Worm (Caenorhabditis elegans) whole organism, L2 larva: ENCODE measurements around the gene K11D9.3.

Experiments used
- F13H6.1 ChIP-seq: sonication (generic microtip); optimal IDR thresholded peaks from 2 replicates; lab custom pipeline; 2016; ENCODE audit warnings: missing genetic modification characterization, missing compliant biosample characterization
- R02D3.7 ChIP-seq: fragments of 150-350 bp; optimal IDR thresholded peaks from 2 replicates; lab custom pipeline; 2014; ENCODE audit warnings: missing biosample characterization, missing genetic modification characterization
- alr-1 ChIP-seq: fragments of 150-350 bp; optimal IDR thresholded peaks from 2 replicates; lab custom pipeline; 2014; ENCODE audit warnings: missing biosample characterization, missing genetic modification characterization
- ceh-82 ChIP-seq: fragments of 150-350 bp; optimal IDR thresholded peaks from 2 replicates; lab custom pipeline; 2014; ENCODE audit warnings: missing biosample characterization, missing genetic modification characterization
- nhr-23 ChIP-seq: fragments of 150-350 bp; optimal IDR thresholded peaks from 2 replicates; lab custom pipeline; 2014; ENCODE audit warnings: missing biosample characterization, missing genetic modification reagents, missing genetic modification characterization
- nhr-237 ChIP-seq: fragments of 150-350 bp; optimal IDR thresholded peaks from 2 replicates; lab custom pipeline; 2014; ENCODE audit warnings: missing biosample characterization, missing genetic modification characterization
- nhr-25 ChIP-seq: fragments of 150-350 bp; sonication (generic microtip); optimal IDR thresholded peaks from 3 replicates; lab custom pipeline; 2014; ENCODE audit warnings: missing biosample characterization, missing genetic modification characterization
- snpc-4 ChIP-seq: fragments of 150-350 bp; optimal IDR thresholded peaks from 2 replicates; lab custom pipeline; 2014; ENCODE audit warnings: missing biosample characterization, missing genetic modification characterization
- unc-39 ChIP-seq: fragments of 150-350 bp; optimal IDR thresholded peaks from 2 replicates; lab custom pipeline; 2014; ENCODE audit warnings: missing biosample characterization, missing genetic modification characterization
- unc-62 ChIP-seq: fragments of 150-350 bp; optimal IDR thresholded peaks from 2 replicates; lab custom pipeline; 2014; ENCODE audit warnings: missing biosample characterization, missing genetic modification reagents, missing genetic modification characterization

DNA sequence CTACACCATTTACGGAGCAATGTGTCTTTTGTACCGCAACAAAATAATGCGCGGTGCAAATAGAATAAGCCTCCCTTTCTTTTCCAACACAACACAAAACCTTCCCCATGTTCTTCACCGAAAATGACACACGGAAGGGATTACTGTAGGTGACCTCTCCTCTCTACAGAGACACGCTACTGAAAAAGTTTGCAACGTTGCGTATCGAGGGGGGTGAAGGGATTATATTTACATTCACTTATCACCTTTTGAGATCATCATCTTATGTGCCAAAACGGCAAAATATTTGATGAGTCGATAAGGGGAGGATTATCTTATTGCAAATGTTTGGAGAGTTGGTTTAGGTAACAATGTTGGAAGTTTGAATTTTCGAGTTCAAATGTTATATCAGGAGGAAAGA lies 19.0 kb downstream of the K11D9.3 start:
- no peak for TF ChIP-seq unc-62 (GFP tag; lab: Kevin White, UChicago)
- TF ChIP-seq ceh-82 (tag; lab: Kevin White, UChicago) = no peak
- no peak for TF ChIP-seq unc-39 (tag; lab: Kevin White, UChicago)
- no peak for TF ChIP-seq nhr-23 (tag; lab: Kevin White, UChicago)
- TF ChIP-seq R02D3.7 (tag; lab: Kevin White, UChicago) = no peak
- TF ChIP-seq nhr-25 (tag; lab: Kevin White, UChicago) = no peak
- TF ChIP-seq F13H6.1 (tag; lab: Kevin White, UChicago) = no peak
- no peak for TF ChIP-seq alr-1
- TF ChIP-seq nhr-237 (tag; lab: Kevin White, UChicago) = no peak
- TF ChIP-seq snpc-4 = no peak
